Fruit fly (Drosophila melanogaster) whole organism, embryonic: Measurements from ENCODE around the gene pnt.

Experiments used
- Atf6 ChIP-seq: fragments of 200-800 bp; sonication (Bioruptor generic); IDR thresholded peaks from 2 replicates; pipeline ENCODE4 v1.3.6; 2022; ENCODE audit warnings: missing biosample characterization, missing genetic modification characterization
- Bteb2 ChIP-seq: fragments of 200-800 bp; sonication (Bioruptor generic); optimal IDR thresholded peaks from 2 replicates; lab custom pipeline; 2016; ENCODE audit warnings: missing biosample characterization, missing genetic modification characterization
- CG11456 ChIP-seq: fragments of 200-800 bp; sonication (Bioruptor generic); IDR thresholded peaks from 3 replicates; pipeline ENCODE4 v1.3.6; 2022; ENCODE audit warnings: missing biosample characterization, missing genetic modification characterization
- CG12219 ChIP-seq: fragments of 200-800 bp; sonication (Bioruptor generic); optimal IDR thresholded peaks from 3 replicates; lab custom pipeline; 2018; ENCODE audit warnings: missing biosample characterization, mild to moderate bottlenecking, missing genetic modification characterization
- CG12942 ChIP-seq: fragments of 200-800 bp; sonication (Bioruptor generic); optimal IDR thresholded peaks from 3 replicates; lab custom pipeline; 2016; ENCODE audit warnings: missing biosample characterization, missing genetic modification characterization
- CG14014 ChIP-seq: fragments of 200-800 bp; sonication (Bioruptor generic); IDR thresholded peaks from 2 replicates; pipeline ENCODE4 v1.3.6; 2022; ENCODE audit warnings: missing biosample characterization, missing genetic modification characterization
- CG14667 ChIP-seq: fragments of 200-800 bp; sonication (Bioruptor generic); IDR thresholded peaks from 2 replicates; pipeline ENCODE4 v1.3.6; 2022; ENCODE audit warnings: missing biosample characterization, missing genetic modification characterization
- CG18599 ChIP-seq: fragments of 200-800 bp; sonication (Bioruptor generic); optimal IDR thresholded peaks from 3 replicates; lab custom pipeline; 2017; ENCODE audit warnings: missing biosample characterization, missing genetic modification characterization, mild to moderate bottlenecking, moderate library complexity, missing genetic modification reagents
- CG2678 ChIP-seq: fragments of 200-800 bp; sonication (Bioruptor generic); optimal IDR thresholded peaks from 3 replicates; lab custom pipeline; 2019; ENCODE audit warnings: missing biosample characterization, mild to moderate bottlenecking, missing genetic modification characterization, moderate library complexity
- CG3065 ChIP-seq: fragments of 200-800 bp; sonication (Bioruptor generic); optimal IDR thresholded peaks from 2 replicates; lab custom pipeline; 2016; ENCODE audit warnings: missing biosample characterization, missing genetic modification characterization
- CG31388 ChIP-seq: fragments of 200-800 bp; sonication (Bioruptor generic); optimal IDR thresholded peaks from 2 replicates; lab custom pipeline; 2016; ENCODE audit warnings: missing biosample characterization, missing genetic modification characterization
- CG32532 ChIP-seq: fragments of 200-800 bp; sonication (Bioruptor generic); IDR thresholded peaks from 2 replicates; pipeline ENCODE4 v1.3.6; 2022; ENCODE audit warnings: missing biosample characterization, missing genetic modification characterization
- CG42726 ChIP-seq: fragments of 200-800 bp; sonication (Bioruptor generic); IDR thresholded peaks from 2 replicates; pipeline ENCODE4 v1.3.6; 2022; ENCODE audit warnings: missing biosample characterization, missing genetic modification characterization; ENCODE audit not compliant: partially characterized antibody
- CG43689 ChIP-seq: fragments of 200-800 bp; sonication (Bioruptor generic); IDR thresholded peaks from 2 replicates; pipeline ENCODE4 v1.3.6; 2022; ENCODE audit warnings: missing biosample characterization, missing genetic modification characterization
- CG5245 ChIP-seq: fragments of 200-800 bp; sonication (Bioruptor generic); optimal IDR thresholded peaks from 3 replicates; lab custom pipeline; 2016; ENCODE audit warnings: missing biosample characterization, missing genetic modification characterization
- CG7372 ChIP-seq: fragments of 200-800 bp; sonication (Bioruptor generic); IDR thresholded peaks from 2 replicates; pipeline ENCODE4 v1.3.6; 2022; ENCODE audit warnings: missing biosample characterization, missing genetic modification characterization
- CG7839 ChIP-seq: fragments of 200-800 bp; sonication (Bioruptor generic); optimal IDR thresholded peaks from 3 replicates; lab custom pipeline; 2018; ENCODE audit warnings: missing biosample characterization, mild to moderate bottlenecking, missing genetic modification characterization, moderate library complexity
- CG8290 ChIP-seq, 3 experiments: fragments of 200-800 bp; sonication (Bioruptor generic); optimal IDR thresholded peaks; 2 replicates each; lab custom pipeline; 2016 to 2019; ENCODE audit warnings: missing biosample characterization in 3 of 3, missing genetic modification characterization in 3 of 3, mild to moderate bottlenecking in 2 of 3, moderate library complexity in 1 of 3
- CG9727 ChIP-seq: fragments of 200-800 bp; sonication (Bioruptor generic); optimal IDR thresholded peaks from 3 replicates; lab custom pipeline; 2017; ENCODE audit warnings: missing biosample characterization, mild to moderate bottlenecking, missing genetic modification characterization
- CrebB ChIP-seq: fragments of 200-800 bp; sonication (Bioruptor generic); optimal IDR thresholded peaks from 3 replicates; lab custom pipeline; 2018; ENCODE audit warnings: missing biosample characterization, mild to moderate bottlenecking, missing genetic modification characterization
- Dfd ChIP-seq, 2 experiments: fragments of >200 bp; optimal IDR thresholded peaks; 2 replicates each; lab custom pipeline; 2017; ENCODE audit warnings: missing biosample characterization in 2 of 2, missing genetic modification characterization in 2 of 2
- Dip3 ChIP-seq: fragments of 200-800 bp; sonication (Bioruptor generic); optimal IDR thresholded peaks from 3 replicates; lab custom pipeline; 2016; ENCODE audit warnings: missing biosample characterization, missing genetic modification characterization
- E2f2 ChIP-seq: fragments of 200-800 bp; sonication (Bioruptor generic); IDR thresholded peaks from 2 replicates; pipeline ENCODE4 v1.3.6; 2022; ENCODE audit warnings: missing biosample characterization, missing genetic modification characterization
- HLH54F ChIP-seq: fragments of 200-800 bp; sonication (Bioruptor generic); optimal IDR thresholded peaks from 3 replicates; lab custom pipeline; 2016; ENCODE audit warnings: missing biosample characterization, missing genetic modification characterization
- Meics ChIP-seq: fragments of 200-800 bp; sonication (Bioruptor generic); optimal IDR thresholded peaks from 2 replicates; lab custom pipeline; 2017; ENCODE audit warnings: missing biosample characterization, mild to moderate bottlenecking, missing genetic modification characterization
- NFAT ChIP-seq: fragments of 200-800 bp; sonication (Bioruptor generic); IDR thresholded peaks from 2 replicates; pipeline ENCODE4 v1.3.6; 2022; ENCODE audit warnings: missing biosample characterization, missing genetic modification characterization
- Rx ChIP-seq: fragments of 200-800 bp; sonication (Bioruptor generic); IDR thresholded peaks from 2 replicates; pipeline ENCODE4 v1.3.6; 2022; ENCODE audit warnings: missing biosample characterization, missing genetic modification characterization
- Xbp1 ChIP-seq: fragments of 200-800 bp; sonication (Bioruptor generic); optimal IDR thresholded peaks from 3 replicates; lab custom pipeline; 2016; ENCODE audit warnings: missing biosample characterization, mild to moderate bottlenecking, missing genetic modification characterization
- al ChIP-seq: fragments of 200-800 bp; sonication (Bioruptor generic); IDR thresholded peaks from 2 replicates; pipeline ENCODE4 v1.3.6; 2022; ENCODE audit warnings: missing biosample characterization, missing genetic modification characterization
- ato ChIP-seq: fragments of 200-800 bp; sonication (Bioruptor generic); IDR thresholded peaks from 2 replicates; pipeline ENCODE4 v1.3.6; 2022; ENCODE audit warnings: missing biosample characterization, missing genetic modification characterization; ENCODE audit not compliant: partially characterized antibody
- bcd ChIP-seq: fragments of 200-800 bp; sonication (Bioruptor generic); optimal IDR thresholded peaks from 2 replicates; lab custom pipeline; 2017; ENCODE audit warnings: missing biosample characterization, mild to moderate bottlenecking, missing genetic modification characterization
- chif ChIP-seq, 2 experiments: fragments of 200-800 bp; sonication (Bioruptor generic); optimal IDR thresholded peaks; 3 replicates each; lab custom pipeline; 2016; ENCODE audit warnings: missing biosample characterization in 2 of 2, missing genetic modification characterization in 2 of 2
- chm ChIP-seq: fragments of 200-800 bp; sonication (Bioruptor generic); IDR thresholded peaks from 2 replicates; pipeline ENCODE4 v1.3.6; 2022; ENCODE audit warnings: missing biosample characterization, missing genetic modification characterization
- crol ChIP-seq: fragments of 200-800 bp; sonication (Bioruptor generic); IDR thresholded peaks from 2 replicates; pipeline ENCODE4 v1.3.6; 2022; ENCODE audit warnings: missing biosample characterization, missing genetic modification characterization
- crp ChIP-seq, 2 experiments: fragments of 200-800 bp; sonication (Bioruptor generic); optimal IDR thresholded peaks; 2 replicates in 1 of 2; 3 replicates in 1 of 2; lab custom pipeline; 2017; ENCODE audit warnings: missing biosample characterization in 2 of 2, missing genetic modification characterization in 2 of 2, mild to moderate bottlenecking in 1 of 2, moderate library complexity in 1 of 2
- esg ChIP-seq: fragments of 200-800 bp; sonication (Bioruptor generic); conservative IDR thresholded peaks from 2 replicates; pipeline ENCODE4 v1.3.6; 2022; ENCODE audit warnings: missing biosample characterization, missing genetic modification characterization
- ftz-f1 ChIP-seq: fragments of 200-800 bp; sonication (Bioruptor generic); optimal IDR thresholded peaks from 2 replicates; lab custom pipeline; 2016; ENCODE audit warnings: missing biosample characterization, missing genetic modification characterization
- gsb-n ChIP-seq: fragments of 200-800 bp; sonication (Bioruptor generic); optimal IDR thresholded peaks from 3 replicates; lab custom pipeline; 2018; ENCODE audit warnings: missing biosample characterization, mild to moderate bottlenecking, missing genetic modification characterization
- kay ChIP-seq: fragments of 200-800 bp; sonication (Bioruptor generic); optimal IDR thresholded peaks from 2 replicates; lab custom pipeline; 2016; ENCODE audit warnings: missing biosample characterization, missing genetic modification characterization
- p53 ChIP-seq: fragments of 200-800 bp; sonication (Bioruptor generic); optimal IDR thresholded peaks from 2 replicates; lab custom pipeline; 2016; ENCODE audit warnings: missing biosample characterization, missing genetic modification characterization
- pb ChIP-seq: fragments of 200-800 bp; sonication (Bioruptor generic); optimal IDR thresholded peaks from 3 replicates; lab custom pipeline; 2016; ENCODE audit warnings: missing biosample characterization, missing genetic modification characterization
- pita ChIP-seq: fragments of 200-800 bp; sonication (Bioruptor generic); optimal IDR thresholded peaks from 2 replicates; lab custom pipeline; 2017; ENCODE audit warnings: missing biosample characterization, mild to moderate bottlenecking, missing genetic modification characterization
- pnt ChIP-seq: fragments of 200-800 bp; sonication (Bioruptor generic); optimal IDR thresholded peaks from 3 replicates; lab custom pipeline; 2016; ENCODE audit warnings: missing biosample characterization, missing genetic modification characterization
- row ChIP-seq: fragments of 200-800 bp; sonication (Bioruptor generic); IDR thresholded peaks from 3 replicates; pipeline ENCODE4 v1.3.6; 2022; ENCODE audit warnings: missing biosample characterization, missing genetic modification characterization
- sc ChIP-seq, 3 experiments: fragments of >200 bp in 2 of 3; fragments of 200-800 bp in 1 of 3; sonication (Bioruptor generic) in 1 of 3; optimal IDR thresholded peaks; 2 replicates in 2 of 3; 3 replicates in 1 of 3; lab custom pipeline; 2017; ENCODE audit warnings: mild to moderate bottlenecking in 1 of 3, missing biosample characterization in 1 of 3, missing genetic modification characterization in 1 of 3, missing genetic modification reagents in 1 of 3
- seq ChIP-seq: fragments of 200-800 bp; sonication (Bioruptor generic); IDR thresholded peaks from 2 replicates; pipeline ENCODE4 v1.3.6; 2022; ENCODE audit warnings: missing biosample characterization, missing genetic modification characterization
- slp2 ChIP-seq: fragments of 200-800 bp; sonication (Bioruptor generic); optimal IDR thresholded peaks from 2 replicates; lab custom pipeline; 2016; ENCODE audit warnings: missing biosample characterization, missing genetic modification characterization
- tap ChIP-seq: fragments of 200-800 bp; optimal IDR thresholded peaks from 3 replicates; lab custom pipeline; 2019; ENCODE audit warnings: missing biosample characterization, mild to moderate bottlenecking, missing genetic modification characterization, moderate library complexity
- vfl ChIP-seq: fragments of 200-800 bp; sonication (Bioruptor generic); optimal IDR thresholded peaks from 2 replicates; lab custom pipeline; 2016; ENCODE audit warnings: missing biosample characterization, missing genetic modification characterization
- wdn ChIP-seq: fragments of 200-800 bp; sonication (Bioruptor generic); IDR thresholded peaks from 2 replicates; pipeline ENCODE4 v1.3.6; 2022; ENCODE audit warnings: missing biosample characterization, missing genetic modification characterization

pnt gene

dm6 chr3R:23337183-23337825 lies 8.7 kb downstream of the pnt start (continued):
- TF ChIP-seq gsb-n (tag; lab: Kevin White, UChicago) (no peak), Meics (GFP tag; lab: Kevin White, UChicago) (peak; percentile 8), CG31388 (no peak), Atf6 (GFP tag; lab: Robert Waterston, UW) (peak; percentile 46), slp2 (no peak), bcd (GFP tag; lab: Kevin White, UChicago) (no peak), chif (GFP tag; optimal IDR thresholded peaks at IDR 0.05; lab: Kevin White, UChicago) (no peak), kay (GFP tag; lab: Kevin White, UChicago) (no peak), p53 (no peak), pita (GFP tag; lab: Kevin White, UChicago) (no peak), crol (GFP tag; lab: Robert Waterston, UW) (no peak), CG14014 (GFP tag; lab: Robert Waterston, UW) (no peak), HLH54F (GFP tag; lab: Kevin White, UChicago) (peak; percentile 25), seq (GFP tag; lab: Robert Waterston, UW) (no peak), crp (GFP tag; optimal IDR thresholded peaks at IDR 0.05; lab: Kevin White, UChicago) (no peak), ftz-f1 (GFP tag; lab: Kevin White, UChicago) (no peak), tap (tag; lab: Kevin White, UChicago) (no peak), CG11456 (GFP tag; lab: Robert Waterston, UW) (no peak), row (GFP tag; lab: Robert Waterston, UW) (peak; percentile 44; the same call in 2 of the 3 replicates), CG18599 (GFP tag; lab: Kevin White, UChicago) (peak; percentile 65), Dfd (GFP tag; optimal IDR thresholded peaks at IDR 0.05; lab: Kevin White, UChicago) (no peak), sc (optimal IDR thresholded peaks at IDR 0.05; lab: Kevin White, UChicago) (no peak), sc (GFP tag; optimal IDR thresholded peaks at IDR 0.05; lab: Kevin White, UChicago) (no peak), CG9727 (peak; percentile 13), CG14667 (no peak), ato (no peak), esg (GFP tag; lab: Robert Waterston, UW) (no peak), NFAT (no peak), CG8290 (GFP tag; optimal IDR thresholded peaks at IDR 0.05; lab: Kevin White, UChicago) (no peak), CG8290 (tag; optimal IDR thresholded peaks at IDR 0.05; lab: Kevin White, UChicago) (peak in 1 of 2 experiments; percentile 18), Xbp1 (GFP tag; lab: Kevin White, UChicago) (no peak), CG2678 (peak; percentile 57), pb (no peak), al (no peak), CrebB (tag; lab: Kevin White, UChicago) (no peak), CG12942 (GFP tag; lab: Kevin White, UChicago) (no peak), CG12219 (GFP tag; lab: Kevin White, UChicago) (no peak), CG7839 (tag; lab: Kevin White, UChicago) (peak; percentile 23), CG3065 (GFP tag; lab: Kevin White, UChicago) (no peak), E2f2 (GFP tag; lab: Robert Waterston, UW) (no peak), chm (no peak), CG43689 (GFP tag; lab: Robert Waterston, UW) (no peak), pnt (GFP tag; lab: Kevin White, UChicago) (no peak), CG32532 (0 out of 2 replicates have a peak, but pooled peaks have one; percentile 27), wdn (GFP tag; lab: Robert Waterston, UW) (no peak), CG7372 (no peak), Rx (no peak), CG5245 (no peak), CG42726 (GFP tag; lab: Robert Waterston, UW) (no peak), Bteb2 (no peak), Dip3 (GFP tag; lab: Kevin White, UChicago) (peak; percentile 49), vfl (GFP tag; lab: Kevin White, UChicago) (no peak)
